Worm (Caenorhabditis elegans) whole organism, midembryonic: ENCODE data around the gene clc-25.

Experiments used
- T22C8.4 ChIP-seq: fragments of 200-800 bp; sonication (Bioruptor generic); IDR thresholded peaks from 2 replicates; pipeline ENCODE4 v1.3.6; 2022; ENCODE audit warnings: missing genetic modification characterization, missing compliant biosample characterization
- cog-1 ChIP-seq: sonication (generic microtip); optimal IDR thresholded peaks from 2 replicates; lab custom pipeline; 2016; ENCODE audit warnings: missing genetic modification characterization, missing compliant biosample characterization
- flt-1 ChIP-seq: fragments of 200-800 bp; sonication (Bioruptor generic); IDR thresholded peaks from 2 replicates; pipeline ENCODE4 v1.3.6; 2022; ENCODE audit warnings: missing genetic modification characterization, missing compliant biosample characterization
- klf-2 ChIP-seq: fragments of 200-800 bp; sonication (Bioruptor generic); conservative IDR thresholded peaks from 2 replicates; pipeline ENCODE4 v1.3.6; 2022; ENCODE audit warnings: missing genetic modification reagents, missing genetic modification characterization, missing compliant biosample characterization
- med-1 ChIP-seq: sonication (generic microtip); optimal IDR thresholded peaks from 2 replicates; lab custom pipeline; 2017; ENCODE audit warnings: missing genetic modification characterization, mild to moderate bottlenecking, missing compliant biosample characterization, antibody characterized with exemption, missing genetic modification reagents; ENCODE audit not compliant: insufficient read depth
- ref-1 ChIP-seq: fragments of 200-800 bp; sonication (Bioruptor generic); conservative IDR thresholded peaks from 2 replicates; pipeline ENCODE4 v1.3.6; 2022; ENCODE audit warnings: missing genetic modification reagents, missing genetic modification characterization, missing compliant biosample characterization
- tab-1 ChIP-seq: fragments of 200-800 bp; sonication (Bioruptor generic); IDR thresholded peaks from 2 replicates; pipeline ENCODE4 v1.3.6; 2022; ENCODE audit warnings: missing genetic modification characterization, missing compliant biosample characterization
- ztf-23 ChIP-seq: fragments of 200-800 bp; sonication (Bioruptor generic); IDR thresholded peaks from 2 replicates; pipeline ENCODE4 v1.3.6; 2022; ENCODE audit warnings: missing genetic modification reagents, missing genetic modification characterization, missing compliant biosample characterization
- ztf-29 ChIP-seq: fragments of 200-800 bp; sonication (Bioruptor generic); IDR thresholded peaks from 2 replicates; pipeline ENCODE4 v1.3.6; 2022; ENCODE audit warnings: missing genetic modification reagents, missing genetic modification characterization, missing compliant biosample characterization

The clc-25 gene

ce11 chrIII:1043790-1044189 lies 17.6 kb upstream of the clc-25 start:
- TF ChIP-seq T22C8.4 (GFP tag; lab: Robert Waterston, UW) (no peak), cog-1 (tag; lab: Kevin White, UChicago) (no peak), ref-1 (GFP tag; lab: Robert Waterston, UW) (no peak), klf-2 (GFP tag; lab: Robert Waterston, UW) (no peak), med-1 (no peak)

- TF ChIP-seq med-1 (no peak), ztf-23 (GFP tag; lab: Robert Waterston, UW) (no peak), ztf-29 (GFP tag; lab: Robert Waterston, UW) (no peak), cog-1 (tag; lab: Kevin White, UChicago) (no peak), T22C8.4 (GFP tag; lab: Robert Waterston, UW) (no peak), flt-1 (GFP tag; lab: Robert Waterston, UW) (no peak), ref-1 (GFP tag; lab: Robert Waterston, UW) (no peak), klf-2 (GFP tag; lab: Robert Waterston, UW) (no peak), tab-1 (GFP tag; lab: Robert Waterston, UW) (no peak)
These were observed 13.9 kb upstream of the clc-25 start for ce11 chrIII:1040059-1040458.

- no peak for TF ChIP-seq tab-1 (GFP tag; lab: Robert Waterston, UW)
These were observed 11.0 kb upstream of the clc-25 start, which contains the start of the genes chin-1 and BE0003N10.1 for ce11 chrIII:1037173-1037572. Gene chin-1, minus strand, starts transcription at chrIII:1037212. Gene BE0003N10.1, plus strand, starts transcription at chrIII:1037492.

- TF ChIP-seq cog-1 (tag; lab: Kevin White, UChicago) = no peak
- TF ChIP-seq T22C8.4 (GFP tag; lab: Robert Waterston, UW) = no peak
- no peak for TF ChIP-seq klf-2 (GFP tag; lab: Robert Waterston, UW)
- no peak for TF ChIP-seq ztf-23 (GFP tag; lab: Robert Waterston, UW)
- no peak for TF ChIP-seq med-1
- TF ChIP-seq ztf-29 (GFP tag; lab: Robert Waterston, UW) = no peak
- TF ChIP-seq flt-1 (GFP tag; lab: Robert Waterston, UW) = no peak
- TF ChIP-seq ref-1 (GFP tag; lab: Robert Waterston, UW) = no peak
- TF ChIP-seq tab-1 (GFP tag; lab: Robert Waterston, UW) = no peak
These were observed 8.7 kb upstream of the clc-25 start for ce11 chrIII:1034853-1035252.

- TF ChIP-seq klf-2 (GFP tag; lab: Robert Waterston, UW) (no peak), ztf-23 (GFP tag; lab: Robert Waterston, UW) (no peak)
These were observed 4.8 kb upstream of the clc-25 start, which contains the start of the genes clc-26 and E_BE45912.2 for ce11 chrIII:1030965-1031364. Gene clc-26, minus strand, starts transcription at chrIII:1031065. Gene E_BE45912.2, minus strand, starts transcription at chrIII:1031103.

- TF ChIP-seq ztf-23 (GFP tag; lab: Robert Waterston, UW) (no peak), med-1 (no peak), cog-1 (tag; lab: Kevin White, UChicago) (no peak), klf-2 (GFP tag; lab: Robert Waterston, UW) (no peak), T22C8.4 (GFP tag; lab: Robert Waterston, UW) (no peak)
These were observed 2.1 kb upstream of the clc-25 start for ce11 chrIII:1028233-1028632.

ce11 chrIII:1020732-1021131 lies 5.4 kb downstream of the clc-25 start, which contains the start of gene clc-23:
Gene clc-23, plus strand, starts transcription at chrIII:1020954.
- TF ChIP-seq ref-1 (GFP tag; lab: Robert Waterston, UW) (no peak), med-1 (no peak), tab-1 (GFP tag; lab: Robert Waterston, UW) (no peak), flt-1 (GFP tag; lab: Robert Waterston, UW) (no peak), ztf-23 (GFP tag; lab: Robert Waterston, UW) (no peak), T22C8.4 (GFP tag; lab: Robert Waterston, UW) (no peak), ztf-29 (GFP tag; lab: Robert Waterston, UW) (no peak), klf-2 (GFP tag; lab: Robert Waterston, UW) (no peak), cog-1 (tag; lab: Kevin White, UChicago) (no peak)

ce11 chrIII:1016080-1016479 lies 10.1 kb downstream of the clc-25 start, which contains the start of gene Y34F4.3:
Gene Y34F4.3, minus strand, starts transcription at chrIII:1016180.
- TF ChIP-seq ztf-23 (GFP tag; lab: Robert Waterston, UW) = no peak
- no peak for TF ChIP-seq flt-1 (GFP tag; lab: Robert Waterston, UW)
- TF ChIP-seq T22C8.4 (GFP tag; lab: Robert Waterston, UW) = no peak
- TF ChIP-seq ref-1 (GFP tag; lab: Robert Waterston, UW) = no peak
- TF ChIP-seq tab-1 (GFP tag; lab: Robert Waterston, UW) = no peak
- TF ChIP-seq cog-1 (tag; lab: Kevin White, UChicago) = no peak
- TF ChIP-seq med-1 = no peak
- TF ChIP-seq klf-2 (GFP tag; lab: Robert Waterston, UW) = no peak
- TF ChIP-seq ztf-29 (GFP tag; lab: Robert Waterston, UW) = no peak

ce11 chrIII:1009775-1010174 lies 16.4 kb downstream of the clc-25 start, which contains the start of gene clc-24:
Gene clc-24, plus strand, starts transcription at chrIII:1010037.
- no peak for TF ChIP-seq flt-1 (GFP tag; lab: Robert Waterston, UW)
- no peak for TF ChIP-seq tab-1 (GFP tag; lab: Robert Waterston, UW)
- TF ChIP-seq ref-1 (GFP tag; lab: Robert Waterston, UW) = no peak
- TF ChIP-seq cog-1 (tag; lab: Kevin White, UChicago) = no peak

ce11 chrIII:1008091-1008490 lies 18.1 kb downstream of the clc-25 start, which contains the start of gene clc-27:
Gene clc-27, plus strand, starts transcription at chrIII:1008391.
- TF ChIP-seq med-1 (no peak), tab-1 (GFP tag; lab: Robert Waterston, UW) (no peak), ref-1 (GFP tag; lab: Robert Waterston, UW) (no peak), ztf-23 (GFP tag; lab: Robert Waterston, UW) (no peak), ztf-29 (GFP tag; lab: Robert Waterston, UW) (no peak), flt-1 (GFP tag; lab: Robert Waterston, UW) (no peak), cog-1 (tag; lab: Kevin White, UChicago) (no peak), T22C8.4 (GFP tag; lab: Robert Waterston, UW) (no peak), klf-2 (GFP tag; lab: Robert Waterston, UW) (no peak)
